Worm (Caenorhabditis elegans): Measurements from ENCODE around the gene D1054.8.

D1054.8 gene

ce11 chrV:10795494-10795893 is 11.4 kb downstream of the D1054.8 start, which contains the start of gene D1054.19:
Gene D1054.19, plus strand, starts transcription at chrV:10795794.
- TF ChIP-seq hlh-1 (tag; optimal IDR thresholded peaks at IDR 0.05) (no peak), nhr-28 (tag; optimal IDR thresholded peaks at IDR 0.05) (no peak), unc-62 (GFP tag; optimal IDR thresholded peaks at IDR 0.05) (no peak), bed-3 (GFP tag; optimal IDR thresholded peaks at IDR 0.05) (no peak), unc-120 (tag; optimal IDR thresholded peaks at IDR 0.05; ENCODE audit: poor library complexity, severe bottlenecking) (no peak), drap-1 (GFP tag; optimal IDR thresholded peaks at IDR 0.05) (no peak), sptf-1 (tag; optimal IDR thresholded peaks at IDR 0.05) (no peak), blmp-1 (tag; optimal IDR thresholded peaks at IDR 0.05) (no peak), lin-32 (GFP tag; optimal IDR thresholded peaks at IDR 0.05) (no peak), nhr-12 (tag; optimal IDR thresholded peaks at IDR 0.05) (no peak), ceh-43 (GFP tag; optimal IDR thresholded peaks at IDR 0.05) (no peak), sem-2 (GFP tag; optimal IDR thresholded peaks at IDR 0.05) (no peak)

- no peak for TF ChIP-seq unc-39 (tag; optimal IDR thresholded peaks at IDR 0.05)
- TF ChIP-seq lin-13 (tag; optimal IDR thresholded peaks at IDR 0.05) = no peak
- no peak for TF ChIP-seq ceh-83 (GFP tag; optimal IDR thresholded peaks at IDR 0.05)
- TF ChIP-seq nhr-76 (tag; optimal IDR thresholded peaks at IDR 0.05) = no peak
- no peak for TF ChIP-seq blmp-1 (tag; optimal IDR thresholded peaks at IDR 0.05)
- TF ChIP-seq M03D4.4 (tag; optimal IDR thresholded peaks at IDR 0.05) = no peak
- no peak for TF ChIP-seq sptf-1 (tag; optimal IDR thresholded peaks at IDR 0.05)
- TF ChIP-seq cnd-1 (tag; optimal IDR thresholded peaks at IDR 0.05) = no peak
- TF ChIP-seq ceh-39 (tag; optimal IDR thresholded peaks at IDR 0.05) = no peak
- TF ChIP-seq ceh-43 (GFP tag; optimal IDR thresholded peaks at IDR 0.05) = no peak
- TF ChIP-seq drap-1 (GFP tag; optimal IDR thresholded peaks at IDR 0.05) = no peak
- no peak for TF ChIP-seq lsy-2 (tag; optimal IDR thresholded peaks at IDR 0.05)
- TF ChIP-seq ham-2 (GFP tag; optimal IDR thresholded peaks at IDR 0.05) = no peak
- no peak for TF ChIP-seq lin-32 (GFP tag; optimal IDR thresholded peaks at IDR 0.05)
These were observed 14.0 kb downstream of the D1054.8 start, which contains the start of gene srh-184 for ce11 chrV:10798090-10798489. Gene srh-184, minus strand, starts transcription at chrV:10798190.

- TF ChIP-seq sem-2 (GFP tag; optimal IDR thresholded peaks at IDR 0.05) (no peak), nhr-28 (tag; optimal IDR thresholded peaks at IDR 0.05) (no peak), lin-32 (GFP tag; optimal IDR thresholded peaks at IDR 0.05) (no peak), blmp-1 (tag; optimal IDR thresholded peaks at IDR 0.05) (no peak), flh-1 (GFP tag; optimal IDR thresholded peaks at IDR 0.05) (no peak), zip-8 (tag; optimal IDR thresholded peaks at IDR 0.05) (no peak), tbx-8 (GFP tag; optimal IDR thresholded peaks at IDR 0.05) (no peak), drap-1 (GFP tag; optimal IDR thresholded peaks at IDR 0.05) (no peak), unc-39 (tag; optimal IDR thresholded peaks at IDR 0.05) (no peak), lsy-2 (tag; optimal IDR thresholded peaks at IDR 0.05) (no peak), nhr-12 (tag; optimal IDR thresholded peaks at IDR 0.05) (no peak), cnd-1 (tag; optimal IDR thresholded peaks at IDR 0.05) (no peak), snpc-4 (tag; optimal IDR thresholded peaks at IDR 0.05) (no peak), mab-5 (tag; optimal IDR thresholded peaks at IDR 0.05) (no peak), ceh-43 (GFP tag; optimal IDR thresholded peaks at IDR 0.05) (no peak), sptf-1 (tag; optimal IDR thresholded peaks at IDR 0.05) (no peak), ceh-83 (GFP tag; optimal IDR thresholded peaks at IDR 0.05) (no peak), nhr-76 (tag; optimal IDR thresholded peaks at IDR 0.05) (no peak)
These were observed 17.0 kb downstream of the D1054.8 start, which contains the start of gene D1054.18 for ce11 chrV:10801154-10801553. Gene D1054.18, minus strand, starts transcription at chrV:10801198.

- no peak for TF ChIP-seq lin-32 (GFP tag; optimal IDR thresholded peaks at IDR 0.05)
- TF ChIP-seq elt-1 (tag; optimal IDR thresholded peaks at IDR 0.05; ENCODE audit: borderline replicate concordance, insufficient read depth) = no peak
- TF ChIP-seq nhr-76 (tag; optimal IDR thresholded peaks at IDR 0.05) = no peak
- no peak for TF ChIP-seq unc-62 (GFP tag; optimal IDR thresholded peaks at IDR 0.05)
- no peak for TF ChIP-seq M03D4.4 (tag; optimal IDR thresholded peaks at IDR 0.05)
- TF ChIP-seq hlh-1 (tag; optimal IDR thresholded peaks at IDR 0.05) = no peak
- TF ChIP-seq tbx-8 (GFP tag; optimal IDR thresholded peaks at IDR 0.05) = no peak
- TF ChIP-seq ceh-83 (GFP tag; optimal IDR thresholded peaks at IDR 0.05) = no peak
- no peak for TF ChIP-seq elt-3 (tag; optimal IDR thresholded peaks at IDR 0.05)
- TF ChIP-seq ham-2 (GFP tag; optimal IDR thresholded peaks at IDR 0.05) = no peak
- no peak for TF ChIP-seq sptf-1 (tag; optimal IDR thresholded peaks at IDR 0.05)
- TF ChIP-seq ceh-39 (tag; optimal IDR thresholded peaks at IDR 0.05) = no peak
- no peak for TF ChIP-seq nhr-28 (tag; optimal IDR thresholded peaks at IDR 0.05)
These were observed 17.9 kb downstream of the D1054.8 start for ce11 chrV:10802060-10802459.

- no peak for TF ChIP-seq lsy-2 (tag; optimal IDR thresholded peaks at IDR 0.05)
- no peak for TF ChIP-seq ztf-11 (tag; optimal IDR thresholded peaks at IDR 0.05)
- TF ChIP-seq ceh-83 (GFP tag; optimal IDR thresholded peaks at IDR 0.05) = no peak
- no peak for TF ChIP-seq nhr-12 (tag; optimal IDR thresholded peaks at IDR 0.05)
- no peak for TF ChIP-seq snpc-4 (tag; optimal IDR thresholded peaks at IDR 0.05)
- no peak for TF ChIP-seq ceh-43 (GFP tag; optimal IDR thresholded peaks at IDR 0.05)
- no peak for TF ChIP-seq mls-2 (tag; optimal IDR thresholded peaks at IDR 0.05)
- TF ChIP-seq sptf-1 (tag; optimal IDR thresholded peaks at IDR 0.05) = no peak
- TF ChIP-seq ham-2 (GFP tag; optimal IDR thresholded peaks at IDR 0.05) = no peak
- TF ChIP-seq unc-39 (tag; optimal IDR thresholded peaks at IDR 0.05) = no peak
- TF ChIP-seq M03D4.4 (tag; optimal IDR thresholded peaks at IDR 0.05) = no peak
- no peak for TF ChIP-seq elt-3 (tag; optimal IDR thresholded peaks at IDR 0.05)
- TF ChIP-seq sem-2 (GFP tag; optimal IDR thresholded peaks at IDR 0.05) = no peak
- no peak for TF ChIP-seq elt-1 (tag; optimal IDR thresholded peaks at IDR 0.05; ENCODE audit: borderline replicate concordance, insufficient read depth)
- TF ChIP-seq drap-1 (GFP tag; optimal IDR thresholded peaks at IDR 0.05) = no peak
- TF ChIP-seq unc-62 (GFP tag; optimal IDR thresholded peaks at IDR 0.05) = no peak
- no peak for TF ChIP-seq ces-1 (GFP tag; optimal IDR thresholded peaks at IDR 0.05)
- no peak for TF ChIP-seq pha-4 (tag; optimal IDR thresholded peaks at IDR 0.05)
- TF ChIP-seq cnd-1 (tag; optimal IDR thresholded peaks at IDR 0.05) = no peak
- no peak for TF ChIP-seq mab-5 (tag; optimal IDR thresholded peaks at IDR 0.05)
These were observed 20.3 kb downstream of the D1054.8 start, which contains the start of gene secs-1 for ce11 chrV:10804374-10804773. Gene secs-1, minus strand, starts transcription at chrV:10804474.

Data from whole organism, mixed stage, embryonic.